Fruit fly (Drosophila melanogaster) whole organism, adult: ENCODE data around the gene CG5188.
A peak's percentile ranks its signal among the peaks of the same experiment; 100 is the strongest.

Experiments
- CG11617 ChIP-seq: fragments of 200-800 bp; sonication (Bioruptor generic); optimal IDR thresholded peaks from 2 replicates; lab custom pipeline; 2017; ENCODE audit warnings: mild to moderate bottlenecking, missing biosample characterization, missing genetic modification reagents, missing genetic modification characterization
- CG1620 ChIP-seq: fragments of 200-800 bp; sonication (Bioruptor generic); optimal IDR thresholded peaks from 2 replicates; lab custom pipeline; 2016; ENCODE audit warnings: missing biosample characterization, missing genetic modification characterization
- CG33017 ChIP-seq: fragments of 200-800 bp; sonication (Bioruptor generic); optimal IDR thresholded peaks from 2 replicates; lab custom pipeline; 2018; ENCODE audit warnings: missing biosample characterization, mild to moderate bottlenecking, missing genetic modification characterization, moderate library complexity
- CG5204 ChIP-seq: fragments of 200-800 bp; sonication (Bioruptor generic); optimal IDR thresholded peaks from 2 replicates; lab custom pipeline; 2016; ENCODE audit warnings: missing biosample characterization, missing genetic modification characterization
- Hr96 ChIP-seq: fragments of 200-800 bp; sonication (Bioruptor generic); optimal IDR thresholded peaks from 2 replicates; lab custom pipeline; 2016; ENCODE audit warnings: missing biosample characterization, missing genetic modification characterization
- ovo ChIP-seq: fragments of 200-800 bp; sonication (Bioruptor generic); optimal IDR thresholded peaks from 2 replicates; lab custom pipeline; 2016; ENCODE audit warnings: missing biosample characterization, missing genetic modification characterization

- no peak for TF ChIP-seq CG1620
- no peak for TF ChIP-seq CG5204 (GFP tag; lab: Kevin White, UChicago)
- no peak for TF ChIP-seq Hr96 (GFP tag; lab: Kevin White, UChicago)
- no peak for TF ChIP-seq ovo (GFP tag; lab: Kevin White, UChicago)
- TF ChIP-seq CG11617 (GFP tag; lab: Kevin White, UChicago), result peak; percentile 65
- TF ChIP-seq CG33017 (tag; lab: Kevin White, UChicago), result no peak
These were observed 2.0 kb upstream of the CG5188 start, which contains the start of the genes SmB and KdelR for dm6 chr2L:10426534-10427048.
